Worm (Caenorhabditis elegans) whole organism, L1 larva: Measurements from ENCODE around the gene pid-5.

Experiments
- ceh-63 ChIP-seq: fragments of 200-800 bp; sonication (Bioruptor generic); optimal IDR thresholded peaks from 2 replicates; lab custom pipeline; 2018; ENCODE audit warnings: mild to moderate bottlenecking, missing genetic modification characterization, missing compliant biosample characterization
- efl-1 ChIP-seq, 4 experiments: fragments of 150-350 bp; optimal IDR thresholded peaks in 3 of 4; peaks in 1 of 4; 1 replicate in 1 of 4; 2 replicates in 3 of 4; lab custom pipeline; 2014; ENCODE audit warnings: missing biosample characterization in 2 of 4, missing genetic modification characterization in 2 of 4, missing genetic modification reagents in 2 of 4
- elt-2 ChIP-seq: sonication (generic microtip); optimal IDR thresholded peaks from 2 replicates; lab custom pipeline; 2016; ENCODE audit warnings: missing genetic modification characterization, mild to moderate bottlenecking, inconsistent platforms, missing compliant biosample characterization, missing genetic modification reagents
- lin-13 ChIP-seq: fragments of 150-350 bp; optimal IDR thresholded peaks from 2 replicates; lab custom pipeline; 2014; ENCODE audit warnings: missing biosample characterization, missing genetic modification reagents, missing genetic modification characterization
- mab-9 ChIP-seq: fragments of 200-800 bp; sonication (Bioruptor generic); IDR thresholded peaks from 2 replicates; pipeline ENCODE4 v1.3.6; 2022; ENCODE audit warnings: missing genetic modification reagents, missing genetic modification characterization, missing compliant biosample characterization
- unc-98 ChIP-seq: fragments of 200-800 bp; sonication (Bioruptor generic); IDR thresholded peaks from 2 replicates; pipeline ENCODE4 v1.3.6; 2022; ENCODE audit warnings: missing genetic modification characterization, missing compliant biosample characterization

ce11 chrV:4168045-4168444, 7.6 kb upstream of the pid-5 start:
- TF ChIP-seq lin-13 (GFP tag; lab: Kevin White, UChicago) (no peak), unc-98 (no peak), elt-2 (no peak), ceh-63 (no peak), mab-9 (GFP tag; lab: Robert Waterston, UW) (no peak), efl-1 (optimal IDR thresholded peaks at IDR 0.05; lab: Kevin White, UChicago) (no peak), efl-1 (GFP tag; optimal IDR thresholded peaks at IDR 0.05 in 1 of 2; lab: Kevin White, UChicago) (no peak)
